Worm (Caenorhabditis elegans) whole organism, L4 larva: ENCODE measurements around the gene H20J04.9.

Source experiments
- D1046.2 ChIP-seq: fragments of 200-800 bp; sonication (Bioruptor generic); IDR thresholded peaks from 2 replicates; pipeline ENCODE4 v1.3.6; 2022; ENCODE audit warnings: missing genetic modification characterization, missing compliant biosample characterization
- Y48G9A.11 ChIP-seq: fragments of 200-800 bp; sonication (Bioruptor generic); IDR thresholded peaks from 2 replicates; pipeline ENCODE4 v1.3.6; 2022; ENCODE audit warnings: missing genetic modification reagents, missing genetic modification characterization, missing compliant biosample characterization
- ZK337.2 ChIP-seq: fragments of 200-800 bp; sonication (Bioruptor generic); IDR thresholded peaks from 2 replicates; pipeline ENCODE4 v1.3.6; 2022; ENCODE audit warnings: missing genetic modification reagents, missing genetic modification characterization, missing compliant biosample characterization
- ZK546.5 ChIP-seq, 2 experiments: sonication (generic microtip); optimal IDR thresholded peaks; 2 replicates each; lab custom pipeline; 2017; ENCODE audit warnings: missing biosample characterization in 2 of 2, missing genetic modification characterization in 2 of 2
- aha-1 ChIP-seq: fragments of 150-350 bp; peaks from one replicate; lab custom pipeline; 2014; ENCODE audit warnings: missing biosample characterization, missing genetic modification characterization
- ama-1 ChIP-seq: fragments of 150-350 bp; optimal IDR thresholded peaks from 2 replicates; lab custom pipeline; 2014; ENCODE audit warnings: inconsistent platforms, mixed read lengths
- arid-1 ChIP-seq: fragments of 200-800 bp; sonication (Bioruptor generic); conservative IDR thresholded peaks from 2 replicates; pipeline ENCODE4 v1.3.6; 2022; ENCODE audit warnings: missing genetic modification reagents, missing genetic modification characterization, missing compliant biosample characterization
- ceh-28 ChIP-seq: fragments of 150-350 bp; optimal IDR thresholded peaks from 2 replicates; lab custom pipeline; 2014; ENCODE audit warnings: missing biosample characterization, missing genetic modification reagents, missing genetic modification characterization
- ces-1 ChIP-seq: fragments of 150-350 bp; sonication (generic microtip); optimal IDR thresholded peaks from 4 replicates; lab custom pipeline; 2014; ENCODE audit warnings: missing biosample characterization, missing genetic modification reagents, missing genetic modification characterization
- cey-2 ChIP-seq: sonication (generic microtip); optimal IDR thresholded peaks from 3 replicates; lab custom pipeline; 2017; ENCODE audit warnings: missing genetic modification characterization, mild to moderate bottlenecking, missing compliant biosample characterization, antibody characterized with exemption, borderline replicate concordance; ENCODE audit not compliant: insufficient read depth
- dmd-6 ChIP-seq: fragments of 200-800 bp; sonication (Bioruptor generic); IDR thresholded peaks from 2 replicates; pipeline ENCODE4 v1.3.6; 2022; ENCODE audit warnings: missing genetic modification reagents, missing genetic modification characterization, missing compliant biosample characterization
- dpl-1 ChIP-seq: fragments of 150-350 bp; optimal IDR thresholded peaks from 2 replicates; lab custom pipeline; 2014; ENCODE audit warnings: missing biosample characterization, missing genetic modification reagents, missing genetic modification characterization
- egl-43 ChIP-seq: fragments of 200-800 bp; sonication (Bioruptor generic); IDR thresholded peaks from 2 replicates; pipeline ENCODE4 v1.3.6; 2022; ENCODE audit warnings: missing genetic modification reagents, missing genetic modification characterization, missing compliant biosample characterization
- fkh-10 ChIP-seq: fragments of 150-350 bp; optimal IDR thresholded peaks from 2 replicates; lab custom pipeline; 2014; ENCODE audit warnings: missing biosample characterization, missing genetic modification reagents, missing genetic modification characterization
- gei-8 ChIP-seq: fragments of 200-800 bp; sonication (Bioruptor generic); optimal IDR thresholded peaks from 2 replicates; lab custom pipeline; 2018; ENCODE audit warnings: mild to moderate bottlenecking, missing genetic modification characterization, missing compliant biosample characterization
- hlh-30 ChIP-seq: sonication (generic microtip); optimal IDR thresholded peaks from 2 replicates; lab custom pipeline; 2017; ENCODE audit warnings: antibody characterized with exemption, mild to moderate bottlenecking, missing genetic modification characterization, missing compliant biosample characterization; ENCODE audit not compliant: insufficient read depth
- jun-1 ChIP-seq: fragments of 150-350 bp; optimal IDR thresholded peaks from 2 replicates; lab custom pipeline; 2014; ENCODE audit warnings: missing biosample characterization, missing genetic modification reagents, missing genetic modification characterization
- lin-39 ChIP-seq: fragments of 150-350 bp; optimal IDR thresholded peaks from 2 replicates; lab custom pipeline; 2014; ENCODE audit warnings: missing biosample characterization, missing genetic modification reagents, missing genetic modification characterization
- lir-3 ChIP-seq: sonication (generic microtip); optimal IDR thresholded peaks from 2 replicates; lab custom pipeline; 2016; ENCODE audit warnings: mild to moderate bottlenecking, missing genetic modification characterization, missing compliant biosample characterization
- madf-5 ChIP-seq, 2 experiments: fragments of 200-800 bp; sonication (Bioruptor generic); IDR thresholded peaks; 2 replicates each; pipeline ENCODE4 v1.3.6; 2022; ENCODE audit warnings: missing compliant biosample characterization in 2 of 2, missing genetic modification characterization in 2 of 2
- madf-9 ChIP-seq: fragments of 200-800 bp; sonication (Bioruptor generic); conservative IDR thresholded peaks from 2 replicates; pipeline ENCODE4 v1.3.6; 2022; ENCODE audit warnings: missing genetic modification reagents, missing genetic modification characterization, missing compliant biosample characterization
- mdl-1 ChIP-seq, 2 experiments: fragments of 150-350 bp in 1 of 2; sonication (generic microtip) in 1 of 2; optimal IDR thresholded peaks; 2 replicates each; lab custom pipeline; 2014 to 2017; ENCODE audit warnings: missing biosample characterization in 2 of 2, missing genetic modification characterization in 2 of 2
- nhr-41 ChIP-seq: fragments of 200-800 bp; sonication (Bioruptor generic); IDR thresholded peaks from 2 replicates; pipeline ENCODE4 v1.3.6; 2022; ENCODE audit warnings: missing genetic modification reagents, missing genetic modification characterization, missing compliant biosample characterization
- nhr-77 ChIP-seq: fragments of 150-350 bp; optimal IDR thresholded peaks from 2 replicates; lab custom pipeline; 2014; ENCODE audit warnings: missing biosample characterization, missing genetic modification characterization
- php-3 ChIP-seq: fragments of 200-800 bp; sonication (Bioruptor generic); IDR thresholded peaks from 2 replicates; pipeline ENCODE4 v1.3.6; 2022; ENCODE audit warnings: missing genetic modification reagents, missing genetic modification characterization, missing compliant biosample characterization
- tag-97 ChIP-seq: fragments of 200-800 bp; sonication (Bioruptor generic); IDR thresholded peaks from 2 replicates; pipeline ENCODE4 v1.3.6; 2022; ENCODE audit warnings: missing genetic modification characterization, missing compliant biosample characterization
- tra-1 ChIP-seq: fragments of 200-800 bp; sonication (Bioruptor generic); IDR thresholded peaks from 2 replicates; pipeline ENCODE4 v1.3.6; 2022; ENCODE audit warnings: missing genetic modification reagents, missing genetic modification characterization, missing compliant biosample characterization
- unc-130 ChIP-seq: sonication (generic microtip); optimal IDR thresholded peaks from 2 replicates; lab custom pipeline; 2016; ENCODE audit warnings: missing genetic modification reagents, missing genetic modification characterization, missing compliant biosample characterization
- unc-62 ChIP-seq, 3 experiments: fragments of 150-350 bp in 1 of 3; sonication (generic microtip); optimal IDR thresholded peaks in 2 of 3; peaks in 1 of 3; 1 replicate in 1 of 3; 2 replicates in 2 of 3; lab custom pipeline; 2014 to 2017; ENCODE audit warnings: missing biosample characterization in 3 of 3, missing genetic modification characterization in 3 of 3, missing genetic modification reagents in 3 of 3, missing genotype in 1 of 3
- vab-7 ChIP-seq: fragments of 200-800 bp; sonication (Bioruptor generic); IDR thresholded peaks from 2 replicates; pipeline ENCODE4 v1.3.6; 2022; ENCODE audit warnings: missing genetic modification reagents, missing genetic modification characterization, missing compliant biosample characterization
- zag-1 ChIP-seq: fragments of 150-350 bp; optimal IDR thresholded peaks from 2 replicates; lab custom pipeline; 2014; ENCODE audit warnings: missing biosample characterization, missing genetic modification characterization
- zip-2 ChIP-seq: fragments of 150-350 bp; optimal IDR thresholded peaks from 2 replicates; lab custom pipeline; 2014; ENCODE audit warnings: missing biosample characterization, missing genetic modification characterization

Gene H20J04.9

ce11 chrII:4316011-4316410, 35.0 kb upstream of the H20J04.9 start, which contains the start of gene srw-40:
TSS of gene srw-40 (minus strand) at chrII:4316111.
- TF ChIP-seq jun-1 (tag; lab: Kevin White, UChicago) (no peak), aha-1 (tag; lab: Kevin White, UChicago) (peak; percentile 47)

- peak; percentile 97 for TF ChIP-seq aha-1 (tag; lab: Kevin White, UChicago)
- TF ChIP-seq madf-9 (GFP tag; lab: Robert Waterston, UW), result no peak
Observed at ce11 chrII:4319537-4320019, 31.4 kb upstream of the H20J04.9 start, which contains the start of gene Y52E8A.6. TSS of gene Y52E8A.6 (minus strand) at chrII:4319969.

DNA sequence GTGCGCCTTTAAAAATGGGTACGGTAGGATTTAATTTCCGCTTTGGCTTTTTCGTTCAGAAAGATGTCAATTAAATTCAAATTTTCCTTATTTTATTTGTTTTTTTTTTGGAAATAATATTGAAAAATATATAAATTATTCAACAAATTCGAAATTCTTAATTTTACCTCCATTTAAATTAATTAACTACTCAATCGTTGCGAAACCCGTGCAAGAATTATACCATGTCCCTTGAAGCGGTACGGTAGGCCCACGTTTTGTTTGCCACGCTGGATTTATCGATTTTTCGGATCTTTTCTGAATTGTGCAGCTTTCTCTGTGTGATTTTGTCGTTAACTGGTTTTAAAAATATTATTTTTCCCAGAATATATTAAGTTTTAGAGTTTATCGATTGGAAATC, 30.5 kb upstream of the H20J04.9 start, which contains the start of gene Y52E8A.2:
Gene Y52E8A.2 (plus strand): TSS at position 382 of the 400 bp plus-strand sequence.
- TF ChIP-seq ces-1 (GFP tag; lab: Kevin White, UChicago), result no peak
- TF ChIP-seq tag-97 (GFP tag; lab: Robert Waterston, UW), result no peak
- TF ChIP-seq unc-130 (GFP tag; lab: Kevin White, UChicago), result peak; percentile 12
- TF ChIP-seq, all 104 proteins: peak for 1

- TF ChIP-seq ceh-28, result no peak
- no peak for TF ChIP-seq aha-1 (tag; lab: Kevin White, UChicago)
- no peak for TF ChIP-seq lin-39
- no peak for TF ChIP-seq cey-2 (tag; lab: Kevin White, UChicago)
- TF ChIP-seq unc-62 (GFP tag; optimal IDR thresholded peaks at IDR 0.05 in 1 of 2; lab: Kevin White, UChicago), result peak in 1 of 2 experiments; percentile 17
- no peak for TF ChIP-seq unc-62 (tag; optimal IDR thresholded peaks at IDR 0.05; lab: Kevin White, UChicago)
- TF ChIP-seq madf-5 (GFP tag; IDR thresholded peaks at IDR 0.05; lab: Robert Waterston, UW), result no peak
- TF ChIP-seq tra-1 (GFP tag; lab: Robert Waterston, UW), result no peak
Observed at ce11 chrII:4321766-4322165, 29.2 kb upstream of the H20J04.9 start, which contains the start of gene Y52E8A.1. TSS of gene Y52E8A.1 (plus strand) at chrII:4322066.

- peak; percentile 62 for TF ChIP-seq dpl-1 (GFP tag; lab: Kevin White, UChicago)
- no peak for TF ChIP-seq Y48G9A.11 (GFP tag; lab: Robert Waterston, UW)
Observed at ce11 chrII:4322871-4323270, 28.1 kb upstream of the H20J04.9 start, which contains the start of gene H20J04.6. TSS of gene H20J04.6 (plus strand) at chrII:4323256.

ce11 chrII:4324061-4324460, 26.9 kb upstream of the H20J04.9 start, which contains the start of gene mog-2:
TSS of gene mog-2 (plus strand) at chrII:4324361.
- TF ChIP-seq gei-8 (GFP tag; lab: Kevin White, UChicago), result no peak

DNA sequence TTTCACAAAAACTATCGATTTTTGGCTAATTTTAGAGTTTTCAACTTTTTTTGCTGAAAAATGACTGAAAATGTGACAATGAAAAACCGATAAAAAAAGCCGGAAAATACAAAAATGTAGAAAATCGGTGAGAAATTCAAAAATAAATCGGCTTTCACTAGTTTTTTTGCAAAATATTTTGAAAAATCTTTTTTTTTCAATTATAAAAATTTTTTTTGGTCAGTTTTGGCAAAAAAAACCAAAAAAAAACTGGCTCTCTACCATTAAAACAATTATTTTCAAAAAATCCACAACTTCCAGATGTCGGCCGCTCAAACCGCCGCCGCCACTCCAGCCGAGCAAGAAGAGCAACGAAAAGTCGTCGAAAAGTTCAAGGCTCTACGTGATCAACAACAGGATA, 24.6 kb upstream of the H20J04.9 start, which contains the start of gene pfd-2:
Gene pfd-2 (plus strand): TSS at position 301 of the 400 bp plus-strand sequence.
- TF ChIP-seq mdl-1 (tag; optimal IDR thresholded peaks at IDR 0.05; lab: Kevin White, UChicago) (no peak), zip-2 (tag; lab: Kevin White, UChicago) (no peak), ZK546.5 (tag; optimal IDR thresholded peaks at IDR 0.05; lab: Kevin White, UChicago) (no peak), vab-7 (GFP tag; lab: Robert Waterston, UW) (no peak), egl-43 (GFP tag; lab: Robert Waterston, UW) (no peak), lir-3 (tag; lab: Kevin White, UChicago) (no peak), nhr-77 (tag; lab: Kevin White, UChicago) (no peak), fkh-10 (GFP tag; lab: Kevin White, UChicago) (no peak), hlh-30 (tag; lab: Kevin White, UChicago) (no peak), ZK337.2 (GFP tag; lab: Robert Waterston, UW) (no peak), nhr-41 (GFP tag; lab: Robert Waterston, UW) (no peak), ama-1 (lab: Kevin White, UChicago) (no peak), php-3 (GFP tag; lab: Robert Waterston, UW) (no peak), arid-1 (GFP tag; lab: Robert Waterston, UW) (no peak), zag-1 (tag; lab: Kevin White, UChicago) (no peak), D1046.2 (GFP tag; lab: Robert Waterston, UW) (no peak), dmd-6 (GFP tag; lab: Robert Waterston, UW) (no peak)
